Worm (Caenorhabditis elegans) whole organism, L3 larva: ENCODE measurements around the gene eri-3.

Source experiments
- ama-1 ChIP-seq: fragments of 150-350 bp; optimal IDR thresholded peaks from 2 replicates; lab custom pipeline; 2018
- ceh-82 ChIP-seq: fragments of 150-350 bp; optimal IDR thresholded peaks from 2 replicates; lab custom pipeline; 2014; ENCODE audit warnings: missing biosample characterization, missing genetic modification characterization
- egl-27 ChIP-seq: sonication (generic microtip); optimal IDR thresholded peaks from 4 replicates; lab custom pipeline; 2017; ENCODE audit warnings: missing biosample characterization, missing genetic modification reagents, missing genetic modification characterization
- fkh-10 ChIP-seq: sonication (generic microtip); optimal IDR thresholded peaks from 2 replicates; lab custom pipeline; 2017; ENCODE audit warnings: missing biosample characterization, missing genetic modification reagents, missing genetic modification characterization
- fos-1 ChIP-seq: fragments of 150-350 bp; optimal IDR thresholded peaks from 2 replicates; lab custom pipeline; 2014; ENCODE audit warnings: missing biosample characterization, missing genetic modification characterization
- lin-39 ChIP-seq: fragments of 150-350 bp; optimal IDR thresholded peaks from 2 replicates; lab custom pipeline; 2018; ENCODE audit warnings: missing biosample characterization, missing genetic modification reagents, missing genetic modification characterization
- nhr-12 ChIP-seq: fragments of 150-350 bp; optimal IDR thresholded peaks from 2 replicates; lab custom pipeline; 2014; ENCODE audit warnings: missing biosample characterization, missing genetic modification characterization
- nhr-76 ChIP-seq: fragments of 150-350 bp; sonication (generic microtip); optimal IDR thresholded peaks from 5 replicates; lab custom pipeline; 2014; ENCODE audit warnings: missing biosample characterization, missing genetic modification characterization
- pha-4 ChIP-seq: fragments of 150-350 bp; optimal IDR thresholded peaks from 2 replicates; lab custom pipeline; 2014; ENCODE audit warnings: missing biosample characterization, missing genetic modification reagents, missing genetic modification characterization
- skn-1 ChIP-seq: fragments of 150-350 bp; optimal IDR thresholded peaks from 2 replicates; lab custom pipeline; 2014; ENCODE audit warnings: missing biosample characterization, missing genetic modification characterization
- snpc-4 ChIP-seq: fragments of 150-350 bp; optimal IDR thresholded peaks from 2 replicates; lab custom pipeline; 2014; ENCODE audit warnings: missing biosample characterization, missing genetic modification characterization
- unc-39 ChIP-seq: sonication (generic microtip); optimal IDR thresholded peaks from 4 replicates; lab custom pipeline; 2017; ENCODE audit warnings: missing biosample characterization, missing genetic modification characterization
- zag-1 ChIP-seq: fragments of 150-350 bp; optimal IDR thresholded peaks from 2 replicates; lab custom pipeline; 2014; ENCODE audit warnings: missing biosample characterization, missing genetic modification characterization
- ztf-4 ChIP-seq: fragments of 150-350 bp; optimal IDR thresholded peaks from 2 replicates; lab custom pipeline; 2014; ENCODE audit warnings: missing biosample characterization, missing genetic modification characterization

DNA sequence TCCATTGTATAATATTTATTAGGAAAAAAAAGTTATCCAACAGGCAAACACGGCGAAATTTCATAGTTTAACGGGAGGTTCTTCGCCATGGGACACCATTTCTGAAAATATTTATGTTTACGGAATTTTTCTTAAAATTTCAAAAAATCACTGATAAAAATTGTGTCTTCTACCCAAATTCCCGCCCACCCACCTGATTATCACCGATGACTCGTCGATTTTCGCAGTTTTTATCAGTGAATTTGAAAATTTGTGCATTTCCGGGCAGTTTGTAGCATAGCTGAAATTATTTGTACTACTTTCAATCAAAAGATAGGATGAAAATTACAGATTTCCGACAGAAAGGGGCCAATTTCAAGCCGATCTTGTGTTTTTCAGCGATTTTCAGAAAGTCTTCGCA, 21.9 kb upstream of the eri-3 start:
- TF ChIP-seq unc-39 (tag; lab: Kevin White, UChicago) (no peak), snpc-4 (tag; lab: Kevin White, UChicago) (no peak), nhr-12 (tag; lab: Kevin White, UChicago) (no peak), fos-1 (tag; lab: Kevin White, UChicago) (no peak), lin-39 (tag; lab: Kevin White, UChicago) (no peak), ama-1 (lab: Kevin White, UChicago) (no peak), ztf-4 (tag; lab: Kevin White, UChicago) (no peak), fkh-10 (GFP tag; lab: Kevin White, UChicago) (no peak), nhr-76 (tag; lab: Kevin White, UChicago) (no peak), ceh-82 (tag; lab: Kevin White, UChicago) (no peak), skn-1 (no peak), pha-4 (tag; lab: Kevin White, UChicago) (no peak), egl-27 (tag; lab: Kevin White, UChicago) (no peak), zag-1 (tag; lab: Kevin White, UChicago) (no peak)
